Worm (Caenorhabditis elegans) whole organism, L4 larva: ENCODE measurements around the gene R02C2.1.

Experiments
- D1046.2 ChIP-seq: fragments of 200-800 bp; sonication (Bioruptor generic); IDR thresholded peaks from 2 replicates; pipeline ENCODE4 v1.3.6; 2022; ENCODE audit warnings: missing genetic modification characterization, missing compliant biosample characterization
- F26F4.8 ChIP-seq: fragments of 200-800 bp; sonication (Bioruptor generic); conservative IDR thresholded peaks from 2 replicates; pipeline ENCODE4 v1.3.6; 2022; ENCODE audit warnings: missing genetic modification characterization, missing compliant biosample characterization
- arid-1 ChIP-seq: fragments of 200-800 bp; sonication (Bioruptor generic); conservative IDR thresholded peaks from 2 replicates; pipeline ENCODE4 v1.3.6; 2022; ENCODE audit warnings: missing genetic modification reagents, missing genetic modification characterization, missing compliant biosample characterization
- attf-4 ChIP-seq: sonication (generic microtip); optimal IDR thresholded peaks from 3 replicates; lab custom pipeline; 2017; ENCODE audit warnings: missing biosample characterization, missing genetic modification characterization
- ceh-28 ChIP-seq: fragments of 150-350 bp; optimal IDR thresholded peaks from 2 replicates; lab custom pipeline; 2014; ENCODE audit warnings: missing biosample characterization, missing genetic modification reagents, missing genetic modification characterization
- ceh-44 ChIP-seq: fragments of 200-800 bp; sonication (Bioruptor generic); IDR thresholded peaks from 2 replicates; pipeline ENCODE4 v1.3.6; 2022; ENCODE audit warnings: missing genetic modification reagents, missing genetic modification characterization, missing compliant biosample characterization
- ceh-62 ChIP-seq: sonication (generic microtip); optimal IDR thresholded peaks from 2 replicates; lab custom pipeline; 2017; ENCODE audit warnings: missing biosample characterization, missing genetic modification characterization
- ceh-82 ChIP-seq: sonication (generic microtip); optimal IDR thresholded peaks from 2 replicates; lab custom pipeline; 2017; ENCODE audit warnings: missing biosample characterization, missing genetic modification characterization
- ces-1 ChIP-seq: fragments of 150-350 bp; sonication (generic microtip); optimal IDR thresholded peaks from 4 replicates; lab custom pipeline; 2014; ENCODE audit warnings: missing biosample characterization, missing genetic modification reagents, missing genetic modification characterization
- daf-12 ChIP-seq: fragments of 150-350 bp; optimal IDR thresholded peaks from 2 replicates; lab custom pipeline; 2014; ENCODE audit warnings: missing biosample characterization, missing genetic modification reagents, missing genetic modification characterization
- dmd-6 ChIP-seq: fragments of 200-800 bp; sonication (Bioruptor generic); IDR thresholded peaks from 2 replicates; pipeline ENCODE4 v1.3.6; 2022; ENCODE audit warnings: missing genetic modification reagents, missing genetic modification characterization, missing compliant biosample characterization
- dmd-8 ChIP-seq: fragments of 200-800 bp; sonication (Bioruptor generic); IDR thresholded peaks from 2 replicates; pipeline ENCODE4 v1.3.6; 2022; ENCODE audit warnings: missing genetic modification characterization, missing compliant biosample characterization
- egl-27 ChIP-seq: sonication (generic microtip); optimal IDR thresholded peaks from 3 replicates; lab custom pipeline; 2017; ENCODE audit warnings: missing biosample characterization, missing genetic modification reagents, missing genetic modification characterization
- egl-43 ChIP-seq: fragments of 200-800 bp; sonication (Bioruptor generic); IDR thresholded peaks from 2 replicates; pipeline ENCODE4 v1.3.6; 2022; ENCODE audit warnings: missing genetic modification reagents, missing genetic modification characterization, missing compliant biosample characterization
- fkh-10 ChIP-seq: fragments of 150-350 bp; optimal IDR thresholded peaks from 2 replicates; lab custom pipeline; 2014; ENCODE audit warnings: missing biosample characterization, missing genetic modification reagents, missing genetic modification characterization
- hlh-30 ChIP-seq: sonication (generic microtip); optimal IDR thresholded peaks from 2 replicates; lab custom pipeline; 2017; ENCODE audit warnings: antibody characterized with exemption, mild to moderate bottlenecking, missing genetic modification characterization, missing compliant biosample characterization; ENCODE audit not compliant: insufficient read depth
- jun-1 ChIP-seq: fragments of 150-350 bp; optimal IDR thresholded peaks from 2 replicates; lab custom pipeline; 2014; ENCODE audit warnings: missing biosample characterization, missing genetic modification reagents, missing genetic modification characterization
- lim-7 ChIP-seq: fragments of 200-800 bp; sonication (Bioruptor generic); IDR thresholded peaks from 2 replicates; pipeline ENCODE4 v1.3.6; 2022; ENCODE audit warnings: missing genetic modification characterization, missing compliant biosample characterization
- lin-1 ChIP-seq: fragments of 200-800 bp; sonication (Bioruptor generic); IDR thresholded peaks from 2 replicates; pipeline ENCODE4 v1.3.6; 2022; ENCODE audit warnings: missing genetic modification reagents, missing genetic modification characterization, missing compliant biosample characterization
- lin-13 ChIP-seq: fragments of 150-350 bp; optimal IDR thresholded peaks from 2 replicates; lab custom pipeline; 2014; ENCODE audit warnings: missing biosample characterization, missing genetic modification reagents, missing genetic modification characterization
- lin-39 ChIP-seq: fragments of 150-350 bp; optimal IDR thresholded peaks from 2 replicates; lab custom pipeline; 2014; ENCODE audit warnings: missing biosample characterization, missing genetic modification reagents, missing genetic modification characterization
- madf-5 ChIP-seq, 2 experiments: fragments of 200-800 bp; sonication (Bioruptor generic); IDR thresholded peaks; 2 replicates each; pipeline ENCODE4 v1.3.6; 2022; ENCODE audit warnings: missing compliant biosample characterization in 2 of 2, missing genetic modification characterization in 2 of 2
- madf-9 ChIP-seq: fragments of 200-800 bp; sonication (Bioruptor generic); conservative IDR thresholded peaks from 2 replicates; pipeline ENCODE4 v1.3.6; 2022; ENCODE audit warnings: missing genetic modification reagents, missing genetic modification characterization, missing compliant biosample characterization
- mep-1 ChIP-seq: fragments of 150-350 bp; sonication (generic microtip); optimal IDR thresholded peaks from 3 replicates; lab custom pipeline; 2014; ENCODE audit warnings: missing biosample characterization, missing genetic modification characterization
- nhr-25 ChIP-seq: sonication (generic microtip); optimal IDR thresholded peaks from 2 replicates; lab custom pipeline; 2017; ENCODE audit warnings: missing genetic modification characterization, mild to moderate bottlenecking, missing compliant biosample characterization, antibody characterized with exemption, moderate library complexity, borderline replicate concordance; ENCODE audit not compliant: insufficient read depth
- nhr-41 ChIP-seq: fragments of 200-800 bp; sonication (Bioruptor generic); IDR thresholded peaks from 2 replicates; pipeline ENCODE4 v1.3.6; 2022; ENCODE audit warnings: missing genetic modification reagents, missing genetic modification characterization, missing compliant biosample characterization
- nhr-42 ChIP-seq: fragments of 200-800 bp; sonication (Bioruptor generic); IDR thresholded peaks from 2 replicates; pipeline ENCODE4 v1.3.6; 2022; ENCODE audit warnings: missing genetic modification characterization, missing compliant biosample characterization
- nhr-76 ChIP-seq: fragments of 150-350 bp; optimal IDR thresholded peaks from 2 replicates; lab custom pipeline; 2014; ENCODE audit warnings: missing biosample characterization, missing genetic modification characterization
- nhr-77 ChIP-seq: fragments of 150-350 bp; optimal IDR thresholded peaks from 2 replicates; lab custom pipeline; 2014; ENCODE audit warnings: missing biosample characterization, missing genetic modification characterization
- pha-4 ChIP-seq, 2 experiments: fragments of 150-350 bp in 1 of 2; fragments of 200-800 bp in 1 of 2; sonication (Bioruptor generic) in 1 of 2; IDR thresholded peaks in 1 of 2; optimal IDR thresholded peaks in 1 of 2; 2 replicates each; pipeline versions ENCODE4 v1.3.6 to Lab custom; 2014 to 2022; ENCODE audit warnings: missing genetic modification characterization in 2 of 2, missing genetic modification reagents in 2 of 2, missing biosample characterization in 1 of 2, missing compliant biosample characterization in 1 of 2
- set-16 ChIP-seq: fragments of 200-800 bp; sonication (Bioruptor generic); IDR thresholded peaks from 2 replicates; pipeline ENCODE4 v1.3.6; 2022; ENCODE audit warnings: missing genetic modification reagents, missing genetic modification characterization, missing compliant biosample characterization
- vab-7 ChIP-seq: fragments of 200-800 bp; sonication (Bioruptor generic); IDR thresholded peaks from 2 replicates; pipeline ENCODE4 v1.3.6; 2022; ENCODE audit warnings: missing genetic modification reagents, missing genetic modification characterization, missing compliant biosample characterization
- zfp-2 ChIP-seq: sonication (generic microtip); optimal IDR thresholded peaks from 2 replicates; lab custom pipeline; 2016; ENCODE audit warnings: mild to moderate bottlenecking, missing genetic modification characterization, missing compliant biosample characterization
- zfp-3 ChIP-seq: fragments of 200-800 bp; sonication (Bioruptor generic); conservative IDR thresholded peaks from 2 replicates; pipeline ENCODE4 v1.3.6; 2022; ENCODE audit warnings: missing genetic modification reagents, missing genetic modification characterization, missing compliant biosample characterization
- zip-11 ChIP-seq: fragments of 200-800 bp; sonication (Bioruptor generic); IDR thresholded peaks from 2 replicates; pipeline ENCODE4 v1.3.6; 2022; ENCODE audit warnings: missing genetic modification characterization, missing compliant biosample characterization
- zip-2 ChIP-seq: fragments of 150-350 bp; optimal IDR thresholded peaks from 2 replicates; lab custom pipeline; 2014; ENCODE audit warnings: missing biosample characterization, missing genetic modification characterization
- ztf-11 ChIP-seq: fragments of 150-350 bp; optimal IDR thresholded peaks from 2 replicates; lab custom pipeline; 2014; ENCODE audit warnings: missing biosample characterization, missing genetic modification characterization
- ztf-7 ChIP-seq: fragments of 150-350 bp; optimal IDR thresholded peaks from 2 replicates; lab custom pipeline; 2014; ENCODE audit warnings: missing biosample characterization, missing genetic modification characterization

The R02C2.1 gene

ce11 chrV:248636-249035 is 10.6 kb upstream of the R02C2.1 start:
- TF ChIP-seq vab-7 (GFP tag; lab: Robert Waterston, UW) (no peak), nhr-76 (tag; lab: Kevin White, UChicago) (no peak), ztf-11 (no peak), attf-4 (tag; lab: Kevin White, UChicago) (no peak), ztf-7 (no peak), D1046.2 (GFP tag; lab: Robert Waterston, UW) (no peak), dmd-8 (no peak), set-16 (GFP tag; lab: Robert Waterston, UW) (no peak), daf-12 (no peak), lin-1 (GFP tag; lab: Robert Waterston, UW) (no peak), hlh-30 (tag; lab: Kevin White, UChicago) (no peak), zfp-2 (tag; lab: Kevin White, UChicago) (no peak), nhr-42 (no peak), madf-9 (GFP tag; lab: Robert Waterston, UW) (no peak), nhr-25 (tag; lab: Kevin White, UChicago) (no peak), zip-2 (no peak), zfp-3 (GFP tag; lab: Robert Waterston, UW) (no peak), ceh-82 (tag; lab: Kevin White, UChicago) (no peak), F26F4.8 (GFP tag; lab: Robert Waterston, UW) (no peak)

- TF ChIP-seq mep-1: no peak
- TF ChIP-seq egl-43 (GFP tag; lab: Robert Waterston, UW): no peak
- TF ChIP-seq zip-11 (GFP tag; lab: Robert Waterston, UW): no peak
- TF ChIP-seq lin-39: no peak
- no peak for TF ChIP-seq egl-27 (tag; lab: Kevin White, UChicago)
- TF ChIP-seq ceh-62 (tag; lab: Kevin White, UChicago): no peak
- TF ChIP-seq, all 104 proteins: peak for 0
These were observed 9.6 kb upstream of the R02C2.1 start for ce11 chrV:247576-247975.

ce11 chrV:246097-246496 is 8.1 kb upstream of the R02C2.1 start, which contains the start of gene kin-34:
Gene kin-34 (minus strand): TSS chrV:246197.
- no peak for TF ChIP-seq arid-1 (GFP tag; lab: Robert Waterston, UW)
- TF ChIP-seq lin-1 (GFP tag; lab: Robert Waterston, UW): no peak
- no peak for TF ChIP-seq lin-13
- TF ChIP-seq pha-4 (GFP tag; IDR thresholded peaks at IDR 0.05; lab: Robert Waterston, UW): no peak
- TF ChIP-seq pha-4 (tag; optimal IDR thresholded peaks at IDR 0.05; lab: Kevin White, UChicago): no peak
- no peak for TF ChIP-seq ztf-7
- TF ChIP-seq fkh-10 (GFP tag; lab: Kevin White, UChicago): no peak
- TF ChIP-seq F26F4.8 (GFP tag; lab: Robert Waterston, UW): no peak
- no peak for TF ChIP-seq nhr-77 (tag; lab: Kevin White, UChicago)
- TF ChIP-seq lin-39: no peak

DNA sequence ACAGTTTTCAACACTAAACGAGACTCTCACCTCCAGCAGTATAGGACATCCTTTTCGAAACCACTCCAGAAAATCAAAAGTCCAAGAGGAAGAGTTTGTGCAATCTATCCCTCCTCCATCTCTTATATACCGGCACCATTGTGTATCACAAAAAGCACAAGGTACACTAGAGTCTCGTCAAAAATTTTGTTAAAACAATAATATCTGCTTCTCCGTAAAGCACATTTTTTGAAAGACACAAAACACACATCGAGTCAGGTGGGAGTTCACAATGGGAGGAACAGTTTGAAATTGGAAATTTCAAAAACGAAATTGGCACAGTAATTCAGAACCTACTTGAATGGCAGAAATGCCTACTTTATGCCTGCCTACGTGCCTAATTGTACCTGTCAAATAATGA is 4.5 kb upstream of the R02C2.1 start, which contains the start of gene R02C2.7:
TSS of gene R02C2.7 (minus strand) at position 101 of the 400 bp plus-strand sequence.
- TF ChIP-seq ceh-62 (tag; lab: Kevin White, UChicago) (no peak), jun-1 (tag; lab: Kevin White, UChicago) (no peak), lin-1 (GFP tag; lab: Robert Waterston, UW) (no peak), ces-1 (GFP tag; lab: Kevin White, UChicago) (no peak), dmd-6 (GFP tag; lab: Robert Waterston, UW) (no peak), arid-1 (GFP tag; lab: Robert Waterston, UW) (no peak), egl-27 (tag; lab: Kevin White, UChicago) (no peak), zfp-3 (GFP tag; lab: Robert Waterston, UW) (no peak), madf-5 (GFP tag; IDR thresholded peaks at IDR 0.05; lab: Robert Waterston, UW) (no peak), nhr-77 (tag; lab: Kevin White, UChicago) (no peak), nhr-41 (GFP tag; lab: Robert Waterston, UW) (no peak), zip-2 (no peak), ztf-7 (no peak), lim-7 (no peak), D1046.2 (GFP tag; lab: Robert Waterston, UW) (no peak), ceh-44 (GFP tag; lab: Robert Waterston, UW) (no peak), ceh-28 (tag; lab: Kevin White, UChicago) (no peak)
- TF ChIP-seq, all 104 proteins: peak for 0
